Fruit fly (Drosophila melanogaster) whole organism, embryonic: ENCODE measurements around the gene Fbp2.

ENCODE experiments used
- Aef1 ChIP-seq: fragments of 200-800 bp; sonication (Bioruptor generic); IDR thresholded peaks from 3 replicates; pipeline ENCODE4 v1.3.6; 2022; ENCODE audit warnings: missing biosample characterization, missing genetic modification characterization
- Antp ChIP-seq: fragments of 200-800 bp; sonication (Bioruptor generic); optimal IDR thresholded peaks from 3 replicates; lab custom pipeline; 2016; ENCODE audit warnings: missing biosample characterization, missing genetic modification characterization
- Atf6 ChIP-seq: fragments of 200-800 bp; sonication (Bioruptor generic); IDR thresholded peaks from 2 replicates; pipeline ENCODE4 v1.3.6; 2022; ENCODE audit warnings: missing biosample characterization, missing genetic modification characterization
- Bteb2 ChIP-seq: fragments of 200-800 bp; sonication (Bioruptor generic); optimal IDR thresholded peaks from 2 replicates; lab custom pipeline; 2016; ENCODE audit warnings: missing biosample characterization, missing genetic modification characterization
- CG10267 ChIP-seq: fragments of 200-800 bp; sonication (Bioruptor generic); optimal IDR thresholded peaks from 2 replicates; lab custom pipeline; 2018; ENCODE audit warnings: missing biosample characterization, mild to moderate bottlenecking, missing genetic modification characterization, moderate library complexity
- CG12391 ChIP-seq: fragments of 200-800 bp; sonication (Bioruptor generic); optimal IDR thresholded peaks from 3 replicates; lab custom pipeline; 2018; ENCODE audit warnings: missing biosample characterization, mild to moderate bottlenecking, missing genetic modification characterization, moderate library complexity
- CG12744 ChIP-seq: fragments of 200-800 bp; sonication (Bioruptor generic); optimal IDR thresholded peaks from 2 replicates; lab custom pipeline; 2016; ENCODE audit warnings: missing biosample characterization, missing genetic modification characterization
- CG12769 ChIP-seq: fragments of 200-800 bp; sonication (Bioruptor generic); optimal IDR thresholded peaks from 2 replicates; lab custom pipeline; 2019; ENCODE audit warnings: missing biosample characterization, mild to moderate bottlenecking, missing genetic modification characterization, moderate library complexity
- CG13775 ChIP-seq: fragments of 200-800 bp; sonication (Bioruptor generic); optimal IDR thresholded peaks from 3 replicates; lab custom pipeline; 2017; ENCODE audit warnings: missing biosample characterization, mild to moderate bottlenecking, missing genetic modification characterization
- CG14667 ChIP-seq: fragments of 200-800 bp; sonication (Bioruptor generic); IDR thresholded peaks from 2 replicates; pipeline ENCODE4 v1.3.6; 2022; ENCODE audit warnings: missing biosample characterization, missing genetic modification characterization
- CG15011 ChIP-seq: fragments of 200-800 bp; sonication (Bioruptor generic); optimal IDR thresholded peaks from 3 replicates; lab custom pipeline; 2018; ENCODE audit warnings: missing biosample characterization, mild to moderate bottlenecking, missing genetic modification characterization
- CG15073 ChIP-seq: fragments of 200-800 bp; sonication (Bioruptor generic); optimal IDR thresholded peaks from 2 replicates; lab custom pipeline; 2016; ENCODE audit warnings: missing biosample characterization, missing genetic modification characterization
- CG1603 ChIP-seq: fragments of 200-800 bp; sonication (Bioruptor generic); optimal IDR thresholded peaks from 2 replicates; lab custom pipeline; 2019; ENCODE audit warnings: missing biosample characterization, mild to moderate bottlenecking, missing genetic modification characterization, moderate library complexity
- CG1647 ChIP-seq: fragments of 200-800 bp; sonication (Bioruptor generic); optimal IDR thresholded peaks from 3 replicates; lab custom pipeline; 2016; ENCODE audit warnings: missing biosample characterization, missing genetic modification characterization
- CG16815 ChIP-seq: fragments of 200-800 bp; sonication (Bioruptor generic); optimal IDR thresholded peaks from 3 replicates; lab custom pipeline; 2017; ENCODE audit warnings: missing biosample characterization, mild to moderate bottlenecking, missing genetic modification characterization
- CG17829 ChIP-seq: fragments of 200-800 bp; optimal IDR thresholded peaks from 2 replicates; lab custom pipeline; 2019; ENCODE audit warnings: missing biosample characterization, mild to moderate bottlenecking, missing genetic modification characterization, moderate library complexity
- CG2202 ChIP-seq: fragments of 200-800 bp; sonication (Bioruptor generic); optimal IDR thresholded peaks from 2 replicates; lab custom pipeline; 2018; ENCODE audit warnings: missing biosample characterization, mild to moderate bottlenecking, missing genetic modification characterization
- CG3163 ChIP-seq: fragments of 200-800 bp; sonication (Bioruptor generic); optimal IDR thresholded peaks from 3 replicates; lab custom pipeline; 2016; ENCODE audit warnings: missing biosample characterization, missing genetic modification characterization
- CG3838 ChIP-seq: fragments of 200-800 bp; sonication (Bioruptor generic); optimal IDR thresholded peaks from 3 replicates; lab custom pipeline; 2016; ENCODE audit warnings: missing biosample characterization, missing genetic modification characterization
- CG4360 ChIP-seq: fragments of 200-800 bp; sonication (Bioruptor generic); IDR thresholded peaks from 2 replicates; pipeline ENCODE4 v1.3.6; 2022; ENCODE audit warnings: missing biosample characterization, missing genetic modification characterization
- CG8944 ChIP-seq: fragments of 200-800 bp; sonication (Bioruptor generic); optimal IDR thresholded peaks from 3 replicates; lab custom pipeline; 2016; ENCODE audit warnings: missing biosample characterization, missing genetic modification characterization
- CG9876 ChIP-seq: fragments of 200-800 bp; sonication (Bioruptor generic); optimal IDR thresholded peaks from 2 replicates; lab custom pipeline; 2016; ENCODE audit warnings: missing biosample characterization, missing genetic modification characterization
- Dref ChIP-seq: fragments of 200-800 bp; sonication (Bioruptor generic); IDR thresholded peaks from 2 replicates; pipeline ENCODE4 v1.3.6; 2022; ENCODE audit warnings: missing biosample characterization, missing genetic modification characterization
- Drgx ChIP-seq: fragments of 200-800 bp; sonication (Bioruptor generic); IDR thresholded peaks from 2 replicates; pipeline ENCODE4 v1.3.6; 2022; ENCODE audit warnings: missing biosample characterization, missing genetic modification characterization
- E2f1 ChIP-seq: fragments of 200-800 bp; sonication (Bioruptor generic); IDR thresholded peaks from 2 replicates; pipeline ENCODE4 v1.3.6; 2022; ENCODE audit warnings: missing biosample characterization, missing genetic modification characterization
- HmgZ ChIP-seq: fragments of 200-800 bp; sonication (Bioruptor generic); optimal IDR thresholded peaks from 2 replicates; lab custom pipeline; 2018; ENCODE audit warnings: missing biosample characterization, mild to moderate bottlenecking, missing genetic modification characterization
- MESR4 ChIP-seq: fragments of 200-800 bp; sonication (Bioruptor generic); optimal IDR thresholded peaks from 2 replicates; lab custom pipeline; 2018; ENCODE audit warnings: missing biosample characterization, mild to moderate bottlenecking, missing genetic modification characterization, moderate library complexity
- NC2β ChIP-seq: fragments of 200-800 bp; sonication (Bioruptor generic); optimal IDR thresholded peaks from 2 replicates; lab custom pipeline; 2016; ENCODE audit warnings: missing biosample characterization, missing genetic modification characterization
- Optix ChIP-seq: fragments of 200-800 bp; sonication (Bioruptor generic); IDR thresholded peaks from 3 replicates; pipeline ENCODE4 v1.3.6; 2022; ENCODE audit warnings: missing biosample characterization, missing genetic modification characterization
- Stat92E ChIP-seq, 3 experiments: fragments of >200 bp in 2 of 3; fragments of 200-800 bp in 1 of 3; sonication (Bioruptor generic) in 1 of 3; optimal IDR thresholded peaks; 2 replicates each; lab custom pipeline; 2017 to 2019; ENCODE audit warnings: missing biosample characterization in 3 of 3, missing genetic modification characterization in 3 of 3, mild to moderate bottlenecking in 1 of 3, moderate library complexity in 1 of 3
- Taf1 ChIP-seq: fragments of 200-800 bp; sonication (Bioruptor generic); IDR thresholded peaks from 2 replicates; pipeline ENCODE4 v1.3.6; 2022; ENCODE audit warnings: missing biosample characterization, missing genetic modification characterization
- Usf ChIP-seq: fragments of 200-800 bp; sonication (Bioruptor generic); optimal IDR thresholded peaks from 2 replicates; lab custom pipeline; 2017; ENCODE audit warnings: missing genotype, missing biosample characterization, missing genetic modification characterization
- ash1 ChIP-seq: fragments of 200-800 bp; sonication (Bioruptor generic); optimal IDR thresholded peaks from 2 replicates; lab custom pipeline; 2018; ENCODE audit warnings: missing biosample characterization, mild to moderate bottlenecking, missing genetic modification characterization
- bbx ChIP-seq: fragments of 200-800 bp; sonication (Bioruptor generic); IDR thresholded peaks from 2 replicates; pipeline ENCODE4 v1.3.6; 2022; ENCODE audit warnings: missing biosample characterization, missing genetic modification characterization; ENCODE audit not compliant: partially characterized antibody
- bigmax ChIP-seq: fragments of 200-800 bp; sonication (Bioruptor generic); optimal IDR thresholded peaks from 2 replicates; lab custom pipeline; 2018; ENCODE audit warnings: missing biosample characterization, mild to moderate bottlenecking, missing genetic modification characterization
- crol ChIP-seq: fragments of 200-800 bp; sonication (Bioruptor generic); IDR thresholded peaks from 2 replicates; pipeline ENCODE4 v1.3.6; 2022; ENCODE audit warnings: missing biosample characterization, missing genetic modification characterization
- ewg ChIP-seq: fragments of 200-800 bp; sonication (Bioruptor generic); optimal IDR thresholded peaks from 3 replicates; lab custom pipeline; 2017; ENCODE audit warnings: mild to moderate bottlenecking, missing biosample characterization, missing genetic modification reagents, missing genetic modification characterization
- fd3F ChIP-seq: fragments of 200-800 bp; sonication (Bioruptor generic); optimal IDR thresholded peaks from 2 replicates; lab custom pipeline; 2018; ENCODE audit warnings: missing biosample characterization, mild to moderate bottlenecking, missing genetic modification characterization, moderate library complexity
- gcm ChIP-seq: fragments of 200-800 bp; sonication (Bioruptor generic); optimal IDR thresholded peaks from 2 replicates; lab custom pipeline; 2019; ENCODE audit warnings: missing biosample characterization, mild to moderate bottlenecking, missing genetic modification characterization, moderate library complexity
- ham ChIP-seq: fragments of 200-800 bp; sonication (Bioruptor generic); IDR thresholded peaks from 2 replicates; pipeline ENCODE4 v1.3.6; 2022; ENCODE audit warnings: missing biosample characterization, missing genetic modification characterization
- hbn ChIP-seq: fragments of 200-800 bp; sonication (Bioruptor generic); IDR thresholded peaks from 2 replicates; pipeline ENCODE4 v1.3.6; 2022; ENCODE audit warnings: missing biosample characterization, missing genetic modification characterization; ENCODE audit not compliant: partially characterized antibody
- jigr1 ChIP-seq: fragments of 200-800 bp; sonication (Bioruptor generic); IDR thresholded peaks from 3 replicates; pipeline ENCODE4 v1.3.6; 2022; ENCODE audit warnings: missing biosample characterization, missing genetic modification characterization
- lov ChIP-seq, 2 experiments: fragments of 200-800 bp in 1 of 2; fragments of >200 bp in 1 of 2; sonication (Bioruptor generic) in 1 of 2; IDR thresholded peaks in 1 of 2; optimal IDR thresholded peaks in 1 of 2; 2 replicates in 1 of 2; 3 replicates in 1 of 2; pipeline versions ENCODE4 v1.3.6 to Lab custom; 2017 to 2022; ENCODE audit warnings: missing biosample characterization in 1 of 2, missing genetic modification characterization in 1 of 2
- mld ChIP-seq: fragments of 200-800 bp; sonication (Bioruptor generic); IDR thresholded peaks from 3 replicates; pipeline ENCODE4 v1.3.6; 2022; ENCODE audit warnings: missing biosample characterization, missing genetic modification characterization; ENCODE audit not compliant: partially characterized antibody
- nerfin-1 ChIP-seq: fragments of 200-800 bp; sonication (Bioruptor generic); optimal IDR thresholded peaks from 3 replicates; lab custom pipeline; 2019; ENCODE audit warnings: missing biosample characterization, mild to moderate bottlenecking, missing genetic modification characterization, moderate library complexity
- nom ChIP-seq: fragments of 200-800 bp; sonication (Bioruptor generic); optimal IDR thresholded peaks from 2 replicates; lab custom pipeline; 2017; ENCODE audit warnings: missing biosample characterization, missing genetic modification characterization, mild to moderate bottlenecking, moderate library complexity, missing genetic modification reagents
- rib ChIP-seq: fragments of 200-800 bp; sonication (Bioruptor generic); IDR thresholded peaks from 2 replicates; pipeline ENCODE4 v1.3.6; 2022; ENCODE audit warnings: missing biosample characterization, missing genetic modification characterization
- slou ChIP-seq: fragments of 200-800 bp; sonication (Bioruptor generic); optimal IDR thresholded peaks from 3 replicates; lab custom pipeline; 2016; ENCODE audit warnings: missing biosample characterization, missing genetic modification characterization
- tx ChIP-seq: fragments of 200-800 bp; sonication (Bioruptor generic); optimal IDR thresholded peaks from 2 replicates; lab custom pipeline; 2016; ENCODE audit warnings: missing biosample characterization, missing genetic modification characterization
- z ChIP-seq: fragments of 200-800 bp; sonication (Bioruptor generic); IDR thresholded peaks from 3 replicates; pipeline ENCODE4 v1.3.6; 2022; ENCODE audit warnings: missing biosample characterization, missing genetic modification characterization
- zen2 ChIP-seq: fragments of 200-800 bp; sonication (Bioruptor generic); IDR thresholded peaks from 3 replicates; pipeline ENCODE4 v1.3.6; 2022; ENCODE audit warnings: missing biosample characterization, missing genetic modification characterization; ENCODE audit not compliant: partially characterized antibody

Fbp2 gene

DNA sequence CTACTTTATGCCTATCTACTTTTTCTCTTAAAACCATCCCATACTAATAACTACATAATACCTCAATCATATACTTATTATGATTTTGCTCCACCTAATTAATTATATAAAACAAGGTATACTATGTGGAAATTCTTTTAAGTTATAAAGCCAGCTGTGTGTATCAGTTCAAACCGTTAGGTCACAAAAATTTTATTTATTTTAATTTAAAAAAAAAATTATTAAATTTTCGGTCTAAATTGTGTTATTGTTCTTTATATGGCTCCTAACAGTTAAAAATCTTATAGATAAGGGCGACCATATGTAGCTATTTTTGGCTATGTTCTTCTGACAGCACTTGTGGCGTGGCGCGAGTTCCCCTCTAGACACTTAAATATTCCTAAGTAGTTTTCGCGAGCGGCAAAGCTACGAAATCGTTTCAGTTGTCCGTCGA lies 39.3 kb upstream of the Fbp2 start, which contains the start of gene Aldh (continued):
- TF ChIP-seq HmgZ (tag; lab: Kevin White, UChicago) (peak; percentile 10), MESR4 (GFP tag; lab: Kevin White, UChicago) (no peak), z (GFP tag; lab: Robert Waterston, UW) (no peak), Stat92E (GFP tag; optimal IDR thresholded peaks at IDR 0.05; lab: Kevin White, UChicago) (no peak), fd3F (GFP tag; lab: Kevin White, UChicago) (peak; percentile 32), lov (optimal IDR thresholded peaks at IDR 0.05; lab: Kevin White, UChicago) (no peak), lov (GFP tag; IDR thresholded peaks at IDR 0.05; lab: Robert Waterston, UW) (no peak), CG10267 (tag; lab: Kevin White, UChicago) (no peak), ewg (GFP tag; lab: Kevin White, UChicago) (no peak), CG15011 (GFP tag; lab: Kevin White, UChicago) (no peak), bbx (GFP tag; lab: Robert Waterston, UW) (no peak), CG15073 (no peak), CG4360 (GFP tag; lab: Robert Waterston, UW) (no peak), gcm (no peak), hbn (GFP tag; lab: Robert Waterston, UW) (no peak), CG12769 (tag; lab: Kevin White, UChicago) (no peak), mld (no peak), zen2 (no peak), CG12744 (no peak), CG17829 (tag; lab: Kevin White, UChicago) (no peak), jigr1 (GFP tag; lab: Robert Waterston, UW) (no peak), CG3163 (peak; percentile 5), CG13775 (GFP tag; lab: Kevin White, UChicago) (peak; percentile 27), tx (GFP tag; lab: Kevin White, UChicago) (no peak), bigmax (GFP tag; lab: Kevin White, UChicago) (no peak), Taf1 (GFP tag; lab: Robert Waterston, UW) (no peak), slou (GFP tag; lab: Kevin White, UChicago) (no peak), Atf6 (GFP tag; lab: Robert Waterston, UW) (0 out of 2 replicates have a peak, but pooled peaks have one; percentile 38), CG8944 (GFP tag; lab: Kevin White, UChicago) (no peak), Drgx (GFP tag; lab: Robert Waterston, UW) (peak; percentile 65), ash1 (GFP tag; lab: Kevin White, UChicago) (no peak), CG12391 (tag; lab: Kevin White, UChicago) (no peak), CG1647 (no peak), CG14667 (no peak), Dref (GFP tag; lab: Robert Waterston, UW) (no peak), Usf (no peak), CG3838 (GFP tag; lab: Kevin White, UChicago) (no peak), CG16815 (GFP tag; lab: Kevin White, UChicago) (no peak), Optix (no peak), CG2202 (no peak), Bteb2 (no peak), Antp (GFP tag; lab: Kevin White, UChicago) (no peak), CG9876 (GFP tag; lab: Kevin White, UChicago) (no peak), Aef1 (GFP tag; lab: Robert Waterston, UW) (no peak), CG1603 (tag; lab: Kevin White, UChicago) (no peak), rib (GFP tag; lab: Robert Waterston, UW) (peak; percentile 32; the same call in 1 of the 2 replicates), NC2β (GFP tag; lab: Kevin White, UChicago) (no peak), ham (GFP tag; lab: Robert Waterston, UW) (no peak), nerfin-1 (tag; lab: Kevin White, UChicago) (no peak), crol (GFP tag; lab: Robert Waterston, UW) (no peak), nom (no peak), E2f1 (GFP tag; lab: Robert Waterston, UW) (no peak)
